Worm (Caenorhabditis elegans): ENCODE measurements around the gene Y110A2AL.6.

- no peak for TF ChIP-seq nhr-10 (tag; optimal IDR thresholded peaks at IDR 0.05)
- TF ChIP-seq nhr-237 (tag; optimal IDR thresholded peaks at IDR 0.05) = no peak
- TF ChIP-seq T26A8.4 (GFP tag; IDR thresholded peaks at IDR 0.05) = no peak
- no peak for TF ChIP-seq zag-1 (tag; optimal IDR thresholded peaks at IDR 0.05)
- no peak for TF ChIP-seq pqm-1 (tag; optimal IDR thresholded peaks at IDR 0.05)
- no peak for TF ChIP-seq dve-1 (tag; optimal IDR thresholded peaks at IDR 0.05; ENCODE audit: insufficient read depth)
- TF ChIP-seq unc-130 (GFP tag; optimal IDR thresholded peaks at IDR 0.05) = no peak
- TF ChIP-seq mep-1 (tag; optimal IDR thresholded peaks at IDR 0.05) = no peak
- TF ChIP-seq dmd-9 (GFP tag; IDR thresholded peaks at IDR 0.05) = no peak
- no peak for TF ChIP-seq unc-39 (tag; optimal IDR thresholded peaks at IDR 0.05)
- no peak for TF ChIP-seq mdl-1 (tag; optimal IDR thresholded peaks at IDR 0.05)
- TF ChIP-seq nhr-6 (tag; optimal IDR thresholded peaks at IDR 0.05) = no peak
- no peak for TF ChIP-seq unc-62 (GFP tag; optimal IDR thresholded peaks at IDR 0.05 in 1 of 2)
- no peak for TF ChIP-seq unc-62 (tag; optimal IDR thresholded peaks at IDR 0.05)
These were observed 14.7 kb upstream of the Y110A2AL.6 start for ce11 chrII:2856114-2856513.
